Fruit fly (Drosophila melanogaster): ENCODE results near the gene CG13051.

- no peak for TF ChIP-seq kay (GFP tag; ENCODE audit: borderline replicate concordance)
- no peak for TF ChIP-seq CG14711 (tag; optimal IDR thresholded peaks at IDR 0.05)
- no peak for TF ChIP-seq CG1620 (GFP tag; optimal IDR thresholded peaks at IDR 0.05)
- TF ChIP-seq Mnt (GFP tag; optimal IDR thresholded peaks at IDR 0.05) = no peak
- no peak for TF ChIP-seq bab1 (GFP tag; optimal IDR thresholded peaks at IDR 0.05)
- no peak for TF ChIP-seq CG12768 (GFP tag; optimal IDR thresholded peaks at IDR 0.05)
Observed at dm6 chr3L:16301153-16301552, 36.3 kb upstream of the CG13051 start, which contains the start of gene CG4982.
